Fruit fly (Drosophila melanogaster): ENCODE results near the gene rt.

rt gene

DNA sequence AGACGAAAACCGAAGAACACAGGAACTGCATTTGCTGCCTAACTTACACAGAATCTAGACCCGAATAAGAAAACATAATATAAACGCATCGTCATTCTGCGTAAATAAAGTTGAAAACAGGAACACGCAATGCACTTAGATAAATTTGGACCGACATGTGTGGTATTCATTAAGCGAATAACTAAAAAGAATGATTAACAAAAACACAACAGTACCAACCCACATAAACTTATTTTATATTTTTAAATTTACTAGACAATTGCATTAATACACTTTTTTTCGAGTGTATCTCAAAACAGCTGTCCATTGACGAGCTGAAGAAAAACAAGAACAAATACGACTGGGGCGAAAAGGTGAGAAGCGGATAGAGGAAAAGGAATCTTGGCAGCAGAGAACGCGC, 33.2 kb downstream of the rt start (continued):
- TF ChIP-seq Hr78 (GFP tag; optimal IDR thresholded peaks at IDR 0.05) (no peak), CrebA (GFP tag; optimal IDR thresholded peaks at IDR 0.05; ENCODE audit: borderline replicate concordance) (no peak), jim (GFP tag; optimal IDR thresholded peaks at IDR 0.05) (no peak), sage (GFP tag; optimal IDR thresholded peaks at IDR 0.05) (peak; percentile 54), Myc (optimal IDR thresholded peaks at IDR 0.05) (no peak)

DNA sequence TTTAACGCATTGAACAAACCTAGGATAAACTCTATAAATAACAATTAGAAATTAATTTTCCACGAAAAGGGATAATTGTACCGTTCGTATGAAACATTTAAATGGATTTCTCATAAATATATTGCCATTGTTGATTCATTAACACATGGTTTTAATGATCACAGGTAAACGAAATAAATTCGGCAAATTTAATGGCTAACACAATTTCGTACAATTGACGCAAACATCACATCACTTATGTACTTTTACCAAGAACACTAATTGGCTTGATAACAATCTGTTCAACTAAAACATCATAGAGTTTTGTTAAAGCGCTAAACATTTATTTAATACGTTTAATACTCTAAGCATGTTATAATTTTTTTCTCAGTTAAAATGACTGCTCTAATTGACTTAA, 33.9 kb downstream of the rt start:
- peak; percentile 54 for TF ChIP-seq tai (GFP tag; optimal IDR thresholded peaks at IDR 0.05)
- TF ChIP-seq Mio (GFP tag; optimal IDR thresholded peaks at IDR 0.05) = no peak

- TF ChIP-seq Jra (GFP tag; optimal IDR thresholded peaks at IDR 0.05) (peak; percentile 32), CrebA (GFP tag; optimal IDR thresholded peaks at IDR 0.05; ENCODE audit: borderline replicate concordance) (peak; percentile 86), Rel (GFP tag; optimal IDR thresholded peaks at IDR 0.05) (peak; percentile 34), Rel (tag; optimal IDR thresholded peaks at IDR 0.05) (peak; percentile 41), CG32264 (GFP tag; optimal IDR thresholded peaks at IDR 0.05) (peak; percentile 24), ey (GFP tag; optimal IDR thresholded peaks at IDR 0.05) (no peak), Dif (GFP tag; optimal IDR thresholded peaks at IDR 0.05; ENCODE audit: partially characterized antibody) (peak; percentile 99), Vsx2 (GFP tag; optimal IDR thresholded peaks at IDR 0.05; ENCODE audit: partially characterized antibody) (peak; percentile 65), N (GFP tag; optimal IDR thresholded peaks at IDR 0.05) (peak; percentile 70), brk (GFP tag; optimal IDR thresholded peaks at IDR 0.05) (peak; percentile 79), sage (GFP tag; optimal IDR thresholded peaks at IDR 0.05) (peak; percentile 36), Abd-B (GFP tag; optimal IDR thresholded peaks at IDR 0.05) (peak; percentile 34), h (GFP tag; optimal IDR thresholded peaks at IDR 0.05) (peak; percentile 66), foxo (GFP tag; optimal IDR thresholded peaks at IDR 0.05) (peak in 1 of 2 experiments; percentile 3), br (GFP tag; optimal IDR thresholded peaks at IDR 0.05) (peak; percentile 1), OdsH (GFP tag; optimal IDR thresholded peaks at IDR 0.05) (peak; percentile 35), rgr (GFP tag; optimal IDR thresholded peaks at IDR 0.05) (peak; percentile 25), Sp1 (GFP tag; optimal IDR thresholded peaks at IDR 0.05) (peak; percentile 47), dmrt93B (GFP tag; optimal IDR thresholded peaks at IDR 0.05) (no peak), CG9705 (GFP tag; optimal IDR thresholded peaks at IDR 0.05) (no peak), Hnf4 (GFP tag; optimal IDR thresholded peaks at IDR 0.05) (peak; percentile 17), usp (GFP tag; optimal IDR thresholded peaks at IDR 0.05) (no peak), sv (GFP tag; optimal IDR thresholded peaks at IDR 0.05) (no peak), dl (GFP tag; optimal IDR thresholded peaks at IDR 0.05; ENCODE audit: insufficient read depth in 1 of 2, partially characterized antibody in 2 of 2) (peak; percentile 88 to 95), fru (GFP tag; optimal IDR thresholded peaks at IDR 0.05) (peak; percentile 90), dsf (GFP tag; optimal IDR thresholded peaks at IDR 0.05; ENCODE audit: borderline replicate concordance) (no peak), woc (GFP tag; optimal IDR thresholded peaks at IDR 0.05) (peak; percentile 0), Dfd (GFP tag; optimal IDR thresholded peaks at IDR 0.05) (no peak), psq (GFP tag; optimal IDR thresholded peaks at IDR 0.05) (peak; percentile 80)
These were observed 34.4 kb downstream of the rt start for dm6 chr3L:11552996-11553671.

DNA sequence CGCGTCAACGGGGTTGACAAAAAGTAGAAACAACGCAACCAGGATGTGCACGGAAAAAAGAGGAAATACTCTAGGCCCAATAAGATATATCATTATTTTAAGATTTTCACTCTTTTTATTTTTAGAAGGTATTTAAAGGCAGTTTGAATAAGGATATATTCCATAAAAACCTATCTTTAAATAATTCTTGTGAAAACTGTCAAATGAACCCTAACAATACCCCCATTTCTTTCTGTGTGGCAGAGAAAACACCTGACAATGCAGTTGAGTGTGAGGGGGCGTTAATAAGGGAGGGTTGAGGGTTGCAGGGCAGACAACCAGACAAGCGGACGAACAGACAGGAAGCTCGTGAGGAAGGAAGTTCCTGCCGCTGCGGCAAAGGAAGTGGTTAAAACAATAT, 35.6 kb downstream of the rt start:
- TF ChIP-seq jim (GFP tag; optimal IDR thresholded peaks at IDR 0.05) = no peak
- TF ChIP-seq Hnf4 (GFP tag; optimal IDR thresholded peaks at IDR 0.05) = peak; percentile 21
- no peak for TF ChIP-seq Dfd (GFP tag; optimal IDR thresholded peaks at IDR 0.05)
- peak; percentile 26 for TF ChIP-seq h (GFP tag; optimal IDR thresholded peaks at IDR 0.05)
- TF ChIP-seq fru (GFP tag; optimal IDR thresholded peaks at IDR 0.05) = peak; percentile 46
- peak; percentile 12 for TF ChIP-seq psq (GFP tag; optimal IDR thresholded peaks at IDR 0.05)
- no peak for TF ChIP-seq tai (GFP tag; optimal IDR thresholded peaks at IDR 0.05)
- TF ChIP-seq Jra (GFP tag; optimal IDR thresholded peaks at IDR 0.05) = no peak
- no peak for TF ChIP-seq Dif (GFP tag; optimal IDR thresholded peaks at IDR 0.05; ENCODE audit: partially characterized antibody)
- peak; percentile 15 for TF ChIP-seq br (GFP tag; optimal IDR thresholded peaks at IDR 0.05)
- peak; percentile 28 for TF ChIP-seq OdsH (GFP tag; optimal IDR thresholded peaks at IDR 0.05)
- peak; percentile 39 for TF ChIP-seq ey (GFP tag; optimal IDR thresholded peaks at IDR 0.05)
- TF ChIP-seq foxo (GFP tag; optimal IDR thresholded peaks at IDR 0.05) = peak in 1 of 2 experiments; percentile 43
- TF ChIP-seq HLH106 (tag; optimal IDR thresholded peaks at IDR 0.05) = peak; percentile 23
- peak; percentile 29 for TF ChIP-seq Sp1 (GFP tag; optimal IDR thresholded peaks at IDR 0.05)
- peak; percentile 1 for TF ChIP-seq brk (GFP tag; optimal IDR thresholded peaks at IDR 0.05)
- peak; percentile 43 for TF ChIP-seq rgr (GFP tag; optimal IDR thresholded peaks at IDR 0.05)
